Worm (Caenorhabditis elegans): ENCODE results near the gene F14D2.5.

The F14D2.5 gene

DNA sequence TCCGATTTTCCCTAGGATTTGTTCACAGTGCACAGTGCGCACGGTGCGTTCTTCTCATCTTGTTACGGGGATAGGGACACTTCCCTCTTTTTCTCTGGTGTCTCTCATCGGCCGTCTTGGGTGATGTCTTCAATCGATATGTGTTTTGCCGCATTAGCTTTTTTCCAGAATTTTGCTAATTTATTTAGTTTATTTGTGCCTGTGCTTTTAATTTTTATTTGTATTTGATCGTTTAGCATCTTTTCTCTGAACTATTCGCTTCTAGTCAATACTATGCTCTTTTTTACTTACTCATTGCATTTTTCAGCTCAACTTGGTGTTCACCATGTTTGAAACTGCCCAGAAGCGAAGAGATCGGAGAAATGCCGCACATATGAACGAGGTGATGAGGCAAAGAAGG is at the start of gene F14D2.5:
TSS of gene F14D2.5 (plus strand) at position 301 of the 400 bp plus-strand sequence.
- TF ChIP-seq unc-62 (GFP tag; optimal IDR thresholded peaks at IDR 0.05), result no peak

- TF ChIP-seq unc-62 (GFP tag; optimal IDR thresholded peaks at IDR 0.05), result no peak
Observed at ce11 chrII:3295193-3295592, 45.2 kb upstream of the F14D2.5 start, which contains the start of gene btb-17. Gene btb-17 (plus strand): TSS chrII:3295405.

ce11 chrII:3296644-3297043 is 43.7 kb upstream of the F14D2.5 start, which contains the start of gene btb-16:
Gene btb-16 (plus strand): TSS chrII:3296883.
- TF ChIP-seq unc-62 (GFP tag; optimal IDR thresholded peaks at IDR 0.05), result no peak

DNA sequence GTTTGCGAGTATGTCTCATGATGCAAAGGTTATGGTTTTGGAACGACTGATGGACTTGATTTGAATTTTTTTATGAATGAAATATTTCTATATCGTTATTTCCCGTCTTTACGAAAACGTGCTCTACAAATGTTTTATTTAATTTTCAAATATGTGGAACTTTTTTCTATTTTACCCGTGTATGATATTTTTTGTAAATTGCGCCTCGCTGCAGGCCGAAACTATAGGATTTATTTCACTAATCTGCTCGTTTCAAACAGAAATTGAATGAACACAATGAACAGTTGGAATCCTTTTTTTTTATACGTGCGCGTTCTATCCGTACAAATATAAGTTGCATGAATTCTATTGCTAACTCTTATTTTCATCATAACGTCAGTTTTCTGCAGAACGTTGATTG is 42.4 kb upstream of the F14D2.5 start, which contains the start of gene btb-18:
TSS of gene btb-18 (plus strand) at position 301 of the 400 bp plus-strand sequence.
- TF ChIP-seq unc-62 (GFP tag; optimal IDR thresholded peaks at IDR 0.05), result no peak

ce11 chrII:3299457-3299856 is 40.9 kb upstream of the F14D2.5 start, which contains the start of gene btb-22:
Gene btb-22 (plus strand): TSS chrII:3299757.
- no peak for TF ChIP-seq unc-62 (GFP tag; optimal IDR thresholded peaks at IDR 0.05)

ce11 chrII:3303582-3303981 is 36.8 kb upstream of the F14D2.5 start:
- TF ChIP-seq unc-62 (GFP tag; optimal IDR thresholded peaks at IDR 0.05), result no peak

- TF ChIP-seq unc-62 (GFP tag; optimal IDR thresholded peaks at IDR 0.05), result no peak
Observed at ce11 chrII:3310957-3311657, 29.2 kb upstream of the F14D2.5 start.

- TF ChIP-seq unc-62 (GFP tag; optimal IDR thresholded peaks at IDR 0.05), result no peak
Observed at ce11 chrII:3313442-3313841, 26.9 kb upstream of the F14D2.5 start, which contains the start of gene F39E9.6. Gene F39E9.6 (minus strand): TSS chrII:3313542.

DNA sequence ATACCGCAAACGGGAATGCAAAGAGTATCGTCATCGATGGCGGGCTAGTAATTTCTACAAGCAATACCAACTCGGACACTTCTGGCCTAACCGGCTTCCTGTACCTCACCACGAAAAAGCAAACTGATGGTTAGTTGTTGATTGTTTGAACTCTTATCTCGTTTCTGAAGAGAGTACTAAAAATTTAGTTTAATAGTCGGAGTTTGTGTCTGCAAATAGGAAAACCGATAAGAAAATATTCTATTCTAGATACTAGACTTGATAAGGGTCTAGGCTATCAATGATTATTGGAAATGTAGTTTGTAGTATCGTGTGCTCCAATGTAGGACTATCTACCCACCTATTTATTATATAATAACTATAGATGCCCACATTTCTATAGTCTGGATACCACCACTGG is 21.5 kb upstream of the F14D2.5 start:
- TF ChIP-seq unc-62 (GFP tag; optimal IDR thresholded peaks at IDR 0.05), result no peak

- no peak for TF ChIP-seq unc-62 (GFP tag; optimal IDR thresholded peaks at IDR 0.05)
Observed at ce11 chrII:3322257-3322656, 18.1 kb upstream of the F14D2.5 start, which contains the start of gene Y46D2A.1. Gene Y46D2A.1 (plus strand): TSS chrII:3322557.

- no peak for TF ChIP-seq unc-62 (GFP tag; optimal IDR thresholded peaks at IDR 0.05)
Observed at ce11 chrII:3323179-3323578, 17.2 kb upstream of the F14D2.5 start, which contains the start of gene Y46D2A.2. Gene Y46D2A.2 (minus strand): TSS chrII:3323279.

DNA sequence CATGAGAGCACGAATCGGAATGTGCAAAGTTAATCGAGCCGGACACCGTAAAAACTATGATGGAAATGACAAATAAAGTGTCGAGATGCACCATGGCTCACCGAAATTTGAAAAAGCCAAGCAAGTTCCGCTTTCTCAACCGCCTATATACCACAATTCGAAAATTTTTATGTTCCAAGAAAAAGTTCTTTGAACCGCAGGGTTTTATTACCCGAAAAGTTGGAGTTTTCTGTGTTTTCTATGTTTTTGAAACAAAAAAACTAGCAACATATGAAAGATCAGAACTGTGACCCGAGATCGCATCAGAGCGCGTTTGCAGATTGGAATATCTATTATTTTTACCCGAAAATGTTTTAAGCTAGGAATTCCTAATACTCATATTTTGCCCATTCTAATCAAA is 13.2 kb upstream of the F14D2.5 start, which contains the start of gene Y46D2A.3:
TSS of gene Y46D2A.3 (minus strand) at position 101 of the 400 bp plus-strand sequence.
- TF ChIP-seq unc-62 (GFP tag; optimal IDR thresholded peaks at IDR 0.05), result no peak

ce11 chrII:3332039-3332438 is 8.3 kb upstream of the F14D2.5 start, which contains the start of gene irld-27:
Gene irld-27 (plus strand): TSS chrII:3332339.
- no peak for TF ChIP-seq unc-62 (GFP tag; optimal IDR thresholded peaks at IDR 0.05)

DNA sequence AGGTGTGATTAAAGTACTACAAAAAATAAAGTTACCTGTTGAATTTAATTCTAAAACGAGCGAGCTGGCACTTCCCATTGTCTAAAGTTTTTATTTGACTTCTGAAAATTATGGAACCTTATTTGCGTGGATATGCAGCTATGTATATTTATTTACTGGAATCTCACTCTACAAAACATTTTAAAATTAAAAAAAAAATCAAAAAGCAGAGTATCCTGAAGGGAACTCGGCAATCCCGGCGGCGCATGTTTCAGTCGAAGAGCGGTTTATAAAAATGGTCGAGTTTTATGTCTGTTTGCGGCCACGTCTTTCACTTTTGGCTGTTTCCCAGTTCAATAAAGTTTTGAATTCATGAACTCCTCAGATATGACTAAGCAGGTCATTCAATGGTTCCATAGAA is 3.3 kb upstream of the F14D2.5 start, which contains the start of gene F14D2.19:
TSS of gene F14D2.19 (minus strand) at position 101 of the 400 bp plus-strand sequence.
- no peak for TF ChIP-seq unc-62 (GFP tag; optimal IDR thresholded peaks at IDR 0.05)

DNA sequence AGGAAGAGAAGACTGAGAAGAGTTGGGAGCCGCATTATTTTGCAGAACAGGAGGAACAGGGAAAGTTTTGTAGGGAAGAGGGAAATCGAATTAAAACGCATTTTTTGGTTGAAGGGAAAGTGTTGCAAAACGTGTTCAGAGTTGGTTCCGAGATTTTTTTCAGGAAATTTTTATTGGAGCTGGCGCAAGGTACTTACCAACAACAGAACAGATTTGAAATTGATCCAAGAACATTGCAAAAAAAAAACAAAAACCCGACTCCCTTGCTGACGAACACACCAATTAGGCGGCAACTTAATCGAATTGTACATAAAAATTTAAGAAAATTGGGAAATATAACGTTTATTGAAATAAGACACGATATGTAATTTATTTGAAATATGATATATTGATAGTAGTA is 1.8 kb upstream of the F14D2.5 start, which contains the start of gene F14D2.7:
TSS of gene F14D2.7 (minus strand) at position 101 of the 400 bp plus-strand sequence.
- no peak for TF ChIP-seq unc-62 (GFP tag; optimal IDR thresholded peaks at IDR 0.05)

ce11 chrII:3340818-3341217 is 467 bp downstream of the F14D2.5 start:
- TF ChIP-seq unc-62 (GFP tag; optimal IDR thresholded peaks at IDR 0.05), result no peak

DNA sequence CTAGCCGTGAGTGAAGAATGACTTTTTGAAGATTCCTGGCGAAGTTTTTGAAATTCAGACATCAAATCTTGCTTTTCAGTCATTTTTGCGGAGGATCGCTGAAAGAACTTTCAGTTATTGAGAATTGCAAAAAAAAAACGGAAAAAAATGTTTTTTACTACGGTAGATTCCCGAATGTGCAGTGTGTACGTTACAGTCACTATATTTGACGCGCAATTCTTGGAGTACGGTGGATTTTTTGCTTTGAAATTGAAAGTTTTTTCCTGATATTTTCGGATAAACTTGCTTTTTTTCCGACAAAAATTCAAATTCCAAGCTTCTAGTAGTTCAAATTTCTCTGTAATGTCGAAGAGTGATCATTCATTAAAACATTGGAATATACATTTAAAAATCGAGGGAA is 1.6 kb downstream of the F14D2.5 start, which contains the start of gene F14D2.11:
TSS of gene F14D2.11 (minus strand) at position 101 of the 400 bp plus-strand sequence.
- no peak for TF ChIP-seq unc-62 (GFP tag; optimal IDR thresholded peaks at IDR 0.05)

Data from whole organism, dauer.